Fruit fly (Drosophila melanogaster) whole organism, adult: Measurements from ENCODE around the gene Rtca.

ENCODE experiments used
- CG11617 ChIP-seq: fragments of 200-800 bp; sonication (Bioruptor generic); optimal IDR thresholded peaks from 2 replicates; lab custom pipeline; 2017; ENCODE audit warnings: mild to moderate bottlenecking, missing biosample characterization, missing genetic modification reagents, missing genetic modification characterization
- CG12768 ChIP-seq: fragments of 200-800 bp; sonication (Bioruptor generic); optimal IDR thresholded peaks from 2 replicates; lab custom pipeline; 2017; ENCODE audit warnings: missing biosample characterization, missing genetic modification characterization, mild to moderate bottlenecking, moderate library complexity, missing genetic modification reagents
- CG14711 ChIP-seq: fragments of 200-800 bp; sonication (Bioruptor generic); optimal IDR thresholded peaks from 2 replicates; lab custom pipeline; 2018; ENCODE audit warnings: missing biosample characterization, mild to moderate bottlenecking, missing genetic modification characterization, moderate library complexity
- CG1620 ChIP-seq: fragments of 200-800 bp; sonication (Bioruptor generic); optimal IDR thresholded peaks from 2 replicates; lab custom pipeline; 2016; ENCODE audit warnings: missing biosample characterization, missing genetic modification characterization
- CG33017 ChIP-seq: fragments of 200-800 bp; sonication (Bioruptor generic); optimal IDR thresholded peaks from 2 replicates; lab custom pipeline; 2018; ENCODE audit warnings: missing biosample characterization, mild to moderate bottlenecking, missing genetic modification characterization, moderate library complexity
- CG5204 ChIP-seq: fragments of 200-800 bp; sonication (Bioruptor generic); optimal IDR thresholded peaks from 2 replicates; lab custom pipeline; 2016; ENCODE audit warnings: missing biosample characterization, missing genetic modification characterization
- CG7045 ChIP-seq: fragments of 200-800 bp; sonication (Bioruptor generic); optimal IDR thresholded peaks from 2 replicates; lab custom pipeline; 2017; ENCODE audit warnings: missing biosample characterization, mild to moderate bottlenecking, missing genetic modification characterization
- CG7101 ChIP-seq: fragments of 200-800 bp; sonication (Bioruptor generic); optimal IDR thresholded peaks from 2 replicates; lab custom pipeline; 2018; ENCODE audit warnings: missing biosample characterization, mild to moderate bottlenecking, missing genetic modification characterization, moderate library complexity
- Clk ChIP-seq: fragments of 200-800 bp; sonication (Bioruptor generic); optimal IDR thresholded peaks from 2 replicates; lab custom pipeline; 2017; ENCODE audit warnings: missing biosample characterization, missing genetic modification characterization
- Crg-1 ChIP-seq: fragments of 200-800 bp; sonication (Bioruptor generic); optimal IDR thresholded peaks from 2 replicates; lab custom pipeline; 2016; ENCODE audit warnings: missing biosample characterization, missing genetic modification characterization
- Hr96 ChIP-seq: fragments of 200-800 bp; sonication (Bioruptor generic); optimal IDR thresholded peaks from 2 replicates; lab custom pipeline; 2016; ENCODE audit warnings: missing biosample characterization, missing genetic modification characterization
- Mnt ChIP-seq: fragments of 200-800 bp; sonication (Bioruptor generic); optimal IDR thresholded peaks from 2 replicates; lab custom pipeline; 2016; ENCODE audit warnings: missing biosample characterization, mild to moderate bottlenecking, missing genetic modification characterization
- bab1 ChIP-seq: fragments of 200-800 bp; sonication (Bioruptor generic); optimal IDR thresholded peaks from 3 replicates; lab custom pipeline; 2019; ENCODE audit warnings: missing biosample characterization, mild to moderate bottlenecking, missing genetic modification characterization, moderate library complexity
- cic ChIP-seq: fragments of 200-800 bp; sonication (Bioruptor generic); optimal IDR thresholded peaks from 2 replicates; lab custom pipeline; 2017; ENCODE audit warnings: missing biosample characterization, mild to moderate bottlenecking, missing genetic modification characterization, moderate library complexity
- cnc ChIP-seq, 2 experiments: fragments of >200 bp; optimal IDR thresholded peaks; 2 replicates each; lab custom pipeline; 2017
- kay ChIP-seq: fragments of 200-800 bp; sonication (Bioruptor generic); peaks from one replicate; lab custom pipeline; 2016; ENCODE audit warnings: missing biosample characterization, missing genetic modification characterization, borderline replicate concordance
- ovo ChIP-seq: fragments of 200-800 bp; sonication (Bioruptor generic); optimal IDR thresholded peaks from 2 replicates; lab custom pipeline; 2016; ENCODE audit warnings: missing biosample characterization, missing genetic modification characterization
- pad ChIP-seq: fragments of 200-800 bp; sonication (Bioruptor generic); optimal IDR thresholded peaks from 3 replicates; lab custom pipeline; 2017; ENCODE audit warnings: missing biosample characterization, missing genetic modification characterization, mild to moderate bottlenecking, moderate library complexity, missing genetic modification reagents
- tj ChIP-seq: fragments of 200-800 bp; sonication (Bioruptor generic); optimal IDR thresholded peaks from 3 replicates; lab custom pipeline; 2017; ENCODE audit warnings: missing biosample characterization, mild to moderate bottlenecking, missing genetic modification characterization, moderate library complexity
- toe ChIP-seq: fragments of 200-800 bp; sonication (Bioruptor generic); optimal IDR thresholded peaks from 2 replicates; lab custom pipeline; 2016; ENCODE audit warnings: missing biosample characterization, missing genetic modification characterization

The Rtca gene

DNA sequence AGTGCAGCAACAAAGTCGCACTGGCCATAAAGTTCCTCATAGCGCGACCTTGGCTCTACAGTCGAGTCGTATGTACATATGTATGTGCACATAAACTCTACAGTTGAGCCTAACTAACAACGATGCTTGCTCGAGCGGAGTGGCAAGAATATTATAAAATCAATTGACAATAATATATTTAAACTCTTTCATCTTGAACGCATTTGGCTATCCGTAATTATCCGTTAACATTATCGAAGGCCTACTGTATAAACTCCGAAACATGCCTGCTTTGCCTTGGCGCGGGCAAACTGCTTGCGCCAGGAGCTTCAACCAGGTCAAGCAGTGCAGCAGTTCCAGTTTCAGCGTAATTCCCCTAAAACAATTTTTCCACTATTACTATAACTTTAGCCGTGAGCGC is 36.4 kb downstream of the Rtca start:
- TF ChIP-seq cic (GFP tag; lab: Kevin White, UChicago) (no peak), bab1 (peak; percentile 32), Clk (no peak), CG12768 (peak; percentile 62), CG7101 (peak; percentile 74), CG5204 (GFP tag; lab: Kevin White, UChicago) (no peak), Hr96 (no peak), CG7045 (GFP tag; lab: Kevin White, UChicago) (peak; percentile 64), Crg-1 (GFP tag; lab: Kevin White, UChicago) (no peak), Mnt (GFP tag; lab: Kevin White, UChicago) (no peak), CG33017 (tag; lab: Kevin White, UChicago) (peak; percentile 47), CG11617 (no peak), kay (peak; percentile 54), tj (GFP tag; lab: Kevin White, UChicago) (no peak), ovo (GFP tag; lab: Kevin White, UChicago) (no peak), toe (GFP tag; lab: Kevin White, UChicago) (no peak), pad (GFP tag; lab: Kevin White, UChicago) (peak; percentile 16), CG1620 (GFP tag; lab: Kevin White, UChicago) (no peak), cnc (optimal IDR thresholded peaks at IDR 0.05; lab: Kevin White, UChicago) (no peak), CG14711 (tag; lab: Kevin White, UChicago) (peak; percentile 71)

DNA sequence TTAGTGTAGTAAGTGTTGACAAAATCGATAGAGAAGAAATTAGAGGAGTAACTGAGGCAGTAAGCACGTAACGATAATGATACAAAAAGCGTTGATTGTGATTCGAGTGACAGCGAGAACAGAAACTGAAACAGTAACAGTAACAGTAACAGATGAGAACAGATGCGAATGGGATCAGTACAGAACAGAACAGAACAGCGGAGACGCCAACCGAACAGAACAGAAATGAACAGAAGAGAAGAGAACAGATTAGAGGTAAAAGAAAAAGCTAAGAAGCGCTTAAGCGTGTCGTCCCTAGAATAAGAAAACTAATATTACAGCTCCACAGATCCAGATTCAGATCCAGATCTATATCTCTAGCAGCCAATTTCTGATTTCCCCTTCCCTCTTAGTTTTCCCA is 40.4 kb downstream of the Rtca start:
- TF ChIP-seq Clk (no peak), tj (GFP tag; lab: Kevin White, UChicago) (no peak), cnc (optimal IDR thresholded peaks at IDR 0.05; lab: Kevin White, UChicago) (no peak), bab1 (no peak), CG7101 (no peak), pad (GFP tag; lab: Kevin White, UChicago) (no peak), toe (GFP tag; lab: Kevin White, UChicago) (no peak), Mnt (GFP tag; lab: Kevin White, UChicago) (no peak), CG12768 (no peak), kay (no peak), CG5204 (GFP tag; lab: Kevin White, UChicago) (no peak), ovo (GFP tag; lab: Kevin White, UChicago) (no peak), CG14711 (tag; lab: Kevin White, UChicago) (no peak), CG11617 (no peak), Crg-1 (GFP tag; lab: Kevin White, UChicago) (no peak), CG1620 (GFP tag; lab: Kevin White, UChicago) (no peak), Hr96 (no peak), CG7045 (GFP tag; lab: Kevin White, UChicago) (no peak)

DNA sequence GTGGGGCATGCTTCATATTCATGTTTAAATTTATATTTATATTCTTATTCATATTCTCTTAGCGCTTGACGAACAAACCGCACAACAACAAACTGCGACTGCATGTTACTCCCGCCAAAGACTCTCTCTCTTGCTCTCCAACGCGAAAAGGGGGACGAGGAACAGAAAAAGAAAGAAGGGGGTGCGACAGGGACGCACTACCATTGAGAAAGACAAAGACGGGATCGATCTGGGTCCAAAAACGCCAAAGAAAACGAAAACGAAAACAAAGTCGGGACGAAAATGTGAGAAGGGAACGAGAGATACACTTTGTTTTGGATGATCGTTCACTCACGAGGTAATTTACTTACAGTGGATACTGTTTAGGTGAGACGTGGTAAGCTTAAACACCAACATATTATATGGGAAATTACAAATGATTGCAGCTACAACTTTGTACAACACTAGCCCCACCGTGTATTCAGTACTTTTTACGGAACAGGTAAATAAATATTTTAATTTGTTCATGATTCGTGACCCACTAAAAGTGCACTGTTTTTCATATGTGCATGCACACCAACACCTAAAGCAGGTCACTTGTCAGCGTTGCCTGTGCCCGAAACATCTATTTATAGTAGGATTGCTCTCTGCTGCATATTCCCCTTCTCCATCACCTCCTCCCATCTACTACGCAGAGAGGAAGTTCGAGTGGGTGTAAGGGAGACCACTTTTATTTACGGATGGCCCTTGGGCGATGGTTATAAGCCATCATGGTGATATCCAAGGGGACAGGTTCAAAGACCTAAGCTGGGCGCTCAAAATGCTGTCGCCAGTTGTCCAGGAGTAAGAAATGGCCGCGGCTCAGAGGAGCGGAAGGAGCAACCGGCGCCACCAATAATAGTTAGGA is 49.7 kb downstream of the Rtca start:
- TF ChIP-seq cnc (optimal IDR thresholded peaks at IDR 0.05; lab: Kevin White, UChicago) = no peak
- TF ChIP-seq pad (GFP tag; lab: Kevin White, UChicago) = peak; percentile 99
- TF ChIP-seq Crg-1 (GFP tag; lab: Kevin White, UChicago) = no peak
- no peak for TF ChIP-seq CG7045 (GFP tag; lab: Kevin White, UChicago)
- TF ChIP-seq CG7101 = peak; percentile 12
- no peak for TF ChIP-seq tj (GFP tag; lab: Kevin White, UChicago)
- TF ChIP-seq bab1 = peak; percentile 9
- peak; percentile 12 for TF ChIP-seq CG14711 (tag; lab: Kevin White, UChicago)
- TF ChIP-seq ovo (GFP tag; lab: Kevin White, UChicago) = no peak
- TF ChIP-seq kay = no peak
- TF ChIP-seq cic (GFP tag; lab: Kevin White, UChicago) = no peak
- TF ChIP-seq CG11617 = no peak
- TF ChIP-seq Mnt (GFP tag; lab: Kevin White, UChicago) = no peak
- no peak for TF ChIP-seq CG5204 (GFP tag; lab: Kevin White, UChicago)
- no peak for TF ChIP-seq CG1620 (GFP tag; lab: Kevin White, UChicago)
- TF ChIP-seq Hr96 = no peak
- no peak for TF ChIP-seq Clk
- no peak for TF ChIP-seq toe (GFP tag; lab: Kevin White, UChicago)
- TF ChIP-seq CG33017 (tag; lab: Kevin White, UChicago) = peak; percentile 48
- TF ChIP-seq CG12768 = no peak

DNA sequence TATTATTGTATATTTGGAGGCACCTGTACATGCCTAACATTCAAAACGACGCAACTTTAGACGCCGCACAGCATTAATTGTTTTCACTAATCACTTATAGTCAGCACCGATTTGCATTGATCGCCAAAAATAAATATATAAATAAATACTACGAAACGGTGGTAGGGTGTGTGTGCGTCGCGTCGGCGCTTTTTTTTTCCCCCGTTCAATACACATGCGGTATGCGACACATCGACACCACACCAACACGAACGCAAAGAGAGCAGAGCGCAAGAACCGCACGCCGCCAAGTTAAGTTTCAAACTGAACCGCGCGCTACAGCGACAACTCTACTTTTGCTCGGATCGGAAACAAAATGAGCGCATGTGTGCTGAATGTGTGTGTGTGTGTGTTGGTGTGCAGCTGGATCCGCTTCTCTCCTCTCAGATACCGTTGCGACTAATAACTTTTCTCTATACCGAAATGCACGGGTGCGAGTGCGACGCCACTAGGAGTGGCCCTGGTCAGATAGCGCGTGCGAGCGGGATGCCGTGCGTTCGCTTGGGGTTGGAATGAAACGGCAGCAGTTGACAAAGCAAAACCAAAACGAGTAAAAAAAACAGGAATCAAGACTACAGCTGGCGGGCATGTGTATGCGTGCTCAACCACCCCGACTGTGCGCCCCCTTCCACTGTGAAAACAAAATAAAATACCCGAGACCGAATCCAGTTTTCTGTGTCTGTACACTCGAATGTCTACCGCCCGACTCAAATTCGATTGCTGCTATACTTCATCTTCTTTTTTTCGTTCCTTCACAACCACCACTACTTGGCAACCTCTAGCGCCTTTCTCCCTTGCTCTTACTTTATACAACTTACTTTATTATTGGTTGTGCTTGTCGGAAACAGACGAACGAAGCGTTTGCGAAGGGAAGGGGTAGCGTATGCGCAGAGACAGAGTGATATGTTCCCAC is 51.1 kb downstream of the Rtca start, which contains the start of gene ph-d:
TSS of gene ph-d (minus strand) at position 274 of the 952 bp plus-strand sequence.
- TF ChIP-seq Clk (peak; percentile 80), pad (GFP tag; lab: Kevin White, UChicago) (peak; percentile 99), CG11617 (peak; percentile 87), toe (GFP tag; lab: Kevin White, UChicago) (peak; percentile 40), CG7045 (GFP tag; lab: Kevin White, UChicago) (no peak), Hr96 (peak; percentile 90), kay (peak; percentile 65), CG7101 (peak; percentile 84), CG5204 (GFP tag; lab: Kevin White, UChicago) (no peak), CG1620 (GFP tag; lab: Kevin White, UChicago) (peak; percentile 72), Mnt (GFP tag; lab: Kevin White, UChicago) (peak; percentile 93), Crg-1 (GFP tag; lab: Kevin White, UChicago) (peak; percentile 61), tj (GFP tag; lab: Kevin White, UChicago) (peak; percentile 92), CG33017 (tag; lab: Kevin White, UChicago) (no peak), cic (GFP tag; lab: Kevin White, UChicago) (peak; percentile 87), bab1 (peak; percentile 77), cnc (optimal IDR thresholded peaks at IDR 0.05; lab: Kevin White, UChicago) (no peak), CG14711 (tag; lab: Kevin White, UChicago) (peak; percentile 100), CG12768 (peak; percentile 60), ovo (GFP tag; lab: Kevin White, UChicago) (peak; percentile 94)
